Fruit fly (Drosophila melanogaster): Measurements from ENCODE around the gene dsb.
A peak's percentile ranks its signal among the peaks of the same experiment; 100 is the strongest.

Gene dsb

dm6 chr3L:1861794-1862447, 48.1 kb downstream of the dsb start, which contains the start of gene Rap1:
Rap1 (minus strand) TSS chr3L:1862239.
- TF ChIP-seq noc (tag; optimal IDR thresholded peaks at IDR 0.05) = peak; percentile 58

dm6 chr3L:1861400-1861793, 48.6 kb downstream of the dsb start:
- TF ChIP-seq noc (tag; optimal IDR thresholded peaks at IDR 0.05) = no peak

DNA sequence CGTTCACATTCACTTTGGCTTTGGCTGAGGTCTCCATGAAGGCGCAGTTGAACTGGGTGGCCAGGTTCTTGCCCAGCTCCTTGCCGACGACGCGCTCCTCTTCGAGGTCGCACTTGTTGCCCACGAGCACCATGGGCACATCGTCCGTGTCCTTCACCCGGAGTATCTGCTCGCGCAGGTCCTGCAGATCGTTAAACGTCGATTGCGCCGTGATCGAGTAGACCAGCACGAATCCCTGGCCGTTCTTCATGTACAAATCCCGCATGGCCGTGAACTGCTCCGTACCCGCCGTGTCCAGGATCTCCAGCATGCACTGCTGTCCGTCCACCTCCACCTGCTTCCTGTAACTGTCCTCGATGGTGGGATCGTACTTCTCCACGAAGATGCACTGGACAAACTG, 49.2 kb downstream of the dsb start:
- no peak for TF ChIP-seq noc (tag; optimal IDR thresholded peaks at IDR 0.05)

dm6 chr3L:1859563-1859962, 50.4 kb downstream of the dsb start:
- TF ChIP-seq noc (tag; optimal IDR thresholded peaks at IDR 0.05) = no peak

DNA sequence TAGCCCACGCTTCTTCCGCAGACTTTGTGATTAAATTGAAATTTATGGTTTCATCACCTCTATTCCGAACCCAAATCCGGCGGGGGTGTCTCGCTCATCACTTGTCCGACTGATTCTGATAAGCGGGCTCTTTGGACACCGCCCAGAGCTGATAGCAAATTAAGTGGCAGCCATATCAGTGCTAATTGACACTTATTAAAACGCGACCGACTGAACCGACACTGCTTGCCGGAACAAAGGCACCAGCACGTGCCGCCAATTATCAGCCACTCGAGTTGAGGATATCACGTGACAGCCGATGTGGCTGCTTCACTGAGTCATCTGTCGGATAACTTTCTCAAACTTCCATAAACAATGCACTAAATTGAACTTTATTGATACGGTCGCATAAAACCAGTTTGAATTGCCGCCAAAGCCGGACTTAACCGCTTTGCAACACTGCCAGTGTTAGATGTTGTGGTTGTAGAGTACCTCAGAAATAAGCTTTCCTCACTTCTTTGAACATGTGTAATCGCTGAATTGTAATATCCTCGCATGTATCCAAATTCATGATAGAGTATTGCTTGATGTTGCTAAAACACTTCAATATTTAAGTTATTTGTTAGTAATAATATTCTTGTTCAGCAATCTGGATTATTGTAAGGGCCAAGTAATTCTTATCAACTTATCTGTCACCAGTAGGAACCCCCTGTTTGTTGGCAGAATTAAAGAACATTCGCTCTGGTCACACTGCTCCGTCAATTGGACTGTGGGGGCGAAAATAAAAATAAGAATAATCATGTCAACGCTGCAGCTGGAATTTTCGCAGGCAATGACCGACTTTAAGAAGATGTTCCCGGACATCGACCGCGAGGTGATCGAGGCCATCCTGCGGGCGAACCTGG, 53.3 kb downstream of the dsb start, which contains the start of gene CG12024:
CG12024 (plus strand) TSS at position 699 of the 884 bp plus-strand sequence.
- peak; percentile 50 for TF ChIP-seq noc (tag; optimal IDR thresholded peaks at IDR 0.05)

- TF ChIP-seq noc (tag; optimal IDR thresholded peaks at IDR 0.05) = no peak
Measured at dm6 chr3L:1855491-1855890, 54.5 kb downstream of the dsb start, which contains the start of gene CNMa. CNMa (minus strand) TSS chr3L:1855591.

DNA sequence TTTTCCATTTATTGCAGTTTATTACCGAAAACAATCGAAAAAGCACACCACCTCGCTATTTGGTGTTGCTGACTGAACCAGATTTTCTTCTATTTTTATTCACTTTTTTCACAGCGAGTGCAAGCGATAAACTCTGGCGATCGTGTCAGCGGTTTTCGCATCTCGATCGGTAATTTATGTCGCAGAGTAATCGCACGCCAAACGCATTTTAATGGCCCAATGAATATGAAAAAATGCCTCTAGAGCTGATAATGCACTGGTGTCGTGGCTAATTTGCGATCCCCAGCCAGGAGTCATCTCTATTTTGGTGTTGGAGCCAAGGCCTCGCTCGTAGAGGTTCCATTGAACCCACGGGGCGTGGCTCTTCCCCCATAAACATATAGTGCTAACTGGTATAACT, 56.7 kb downstream of the dsb start:
- TF ChIP-seq noc (tag; optimal IDR thresholded peaks at IDR 0.05) = no peak

DNA sequence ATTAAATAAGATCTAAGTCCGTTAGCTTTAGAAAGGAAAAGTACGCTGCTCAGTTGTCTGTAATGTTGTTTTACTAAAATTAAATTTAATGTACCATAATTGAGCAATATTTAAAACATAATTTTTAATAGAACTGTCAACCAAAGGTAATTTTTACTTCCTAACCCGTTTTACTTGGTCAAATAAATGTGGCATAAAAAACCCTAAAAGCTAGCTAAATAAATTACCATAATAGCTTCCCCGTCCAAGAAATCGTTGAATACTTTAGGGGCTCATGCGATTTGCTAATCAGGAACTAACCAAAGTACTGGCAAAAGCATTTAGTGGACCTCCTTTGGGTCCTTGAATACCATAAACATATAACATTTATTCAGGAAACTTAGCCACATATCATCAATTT, 59.5 kb downstream of the dsb start:
- no peak for TF ChIP-seq noc (tag; optimal IDR thresholded peaks at IDR 0.05)

dm6 chr3L:1844600-1844999, 65.4 kb downstream of the dsb start:
- no peak for TF ChIP-seq noc (tag; optimal IDR thresholded peaks at IDR 0.05)
